Fruit fly (Drosophila melanogaster): ENCODE data around the gene cona.

cona gene

dm6 chr3R:18402549-18403429 lies 17.2 kb downstream of the cona start, which contains the start of the genes Wdr37 and koko (continued):
- TF ChIP-seq Fer2 (tag; optimal IDR thresholded peaks at IDR 0.05) (peak; percentile 96), CG10462 (GFP tag; optimal IDR thresholded peaks at IDR 0.05) (peak; percentile 94), bowl (GFP tag; IDR thresholded peaks at IDR 0.05) (peak; percentile 91), ttk (GFP tag; IDR thresholded peaks at IDR 0.05) (peak; percentile 99), CG3163 (GFP tag; optimal IDR thresholded peaks at IDR 0.05) (peak; percentile 41), Dfd (GFP tag; optimal IDR thresholded peaks at IDR 0.05) (no peak), CG11695 (GFP tag; IDR thresholded peaks at IDR 0.05) (peak; percentile 99), zf30C (GFP tag; optimal IDR thresholded peaks at IDR 0.05) (peak; percentile 99), CG11560 (tag; IDR thresholded peaks at IDR 0.05) (peak; percentile 94), gro (GFP tag; optimal IDR thresholded peaks at IDR 0.05) (peak; percentile 49), ash1 (GFP tag; optimal IDR thresholded peaks at IDR 0.05) (peak; percentile 3), Nf-YA (GFP tag; IDR thresholded peaks at IDR 0.05) (peak; percentile 95), CG6689 (GFP tag; IDR thresholded peaks at IDR 0.05) (peak; percentile 99), B-H2 (GFP tag; optimal IDR thresholded peaks at IDR 0.05) (peak; percentile 94), pan (optimal IDR thresholded peaks at IDR 0.05) (no peak), pan (GFP tag; optimal IDR thresholded peaks at IDR 0.05 in 1 of 2, IDR thresholded peaks at IDR 0.05 in 1 of 2) (peak in 1 of 2 experiments; percentile 99), Atf-2 (GFP tag; optimal IDR thresholded peaks at IDR 0.05) (peak; percentile 69), pzg (GFP tag; optimal IDR thresholded peaks at IDR 0.05) (peak; percentile 46), Vsx1 (GFP tag; optimal IDR thresholded peaks at IDR 0.05) (peak; percentile 80), Nf-YC (tag; optimal IDR thresholded peaks at IDR 0.05) (peak; percentile 89), ab (GFP tag; optimal IDR thresholded peaks at IDR 0.05) (peak; percentile 53), CG1024 (GFP tag; IDR thresholded peaks at IDR 0.05) (peak; percentile 92), dmrt11E (tag; optimal IDR thresholded peaks at IDR 0.05) (peak; percentile 98), CG9932 (GFP tag; IDR thresholded peaks at IDR 0.05) (peak; percentile 99), Stat92E (GFP tag; optimal IDR thresholded peaks at IDR 0.05) (peak in 1 of 3 experiments; percentile 92), Ssrp (tag; optimal IDR thresholded peaks at IDR 0.05) (peak; percentile 97), peb (GFP tag; IDR thresholded peaks at IDR 0.05) (peak; percentile 97), Rfx (GFP tag; IDR thresholded peaks at IDR 0.05) (peak; percentile 97), Sry-β (GFP tag; optimal IDR thresholded peaks at IDR 0.05) (peak; percentile 39), sna (GFP tag; IDR thresholded peaks at IDR 0.05; ENCODE audit: partially characterized antibody) (peak; percentile 60), CG6272 (GFP tag; IDR thresholded peaks at IDR 0.05) (peak; percentile 97), CG9215 (GFP tag; IDR thresholded peaks at IDR 0.05) (peak; percentile 97), org-1 (GFP tag; optimal IDR thresholded peaks at IDR 0.05) (peak; percentile 86), nerfin-2 (GFP tag; IDR thresholded peaks at IDR 0.05; ENCODE audit: partially characterized antibody) (0 out of 2 replicates have a peak, but pooled peaks have one; percentile 35), pfk (GFP tag; optimal IDR thresholded peaks at IDR 0.05) (no peak), CG6791 (GFP tag; IDR thresholded peaks at IDR 0.05; ENCODE audit: partially characterized antibody) (peak; percentile 55; the same call in 2 of the 3 replicates), usp (GFP tag; optimal IDR thresholded peaks at IDR 0.05) (no peak), CG14441 (GFP tag; IDR thresholded peaks at IDR 0.05) (peak; percentile 95), CG13775 (GFP tag; optimal IDR thresholded peaks at IDR 0.05) (peak; percentile 98), CG10654 (GFP tag; optimal IDR thresholded peaks at IDR 0.05) (peak; percentile 95), da (GFP tag; optimal IDR thresholded peaks at IDR 0.05) (no peak), Hmr (GFP tag; optimal IDR thresholded peaks at IDR 0.05) (peak; percentile 96), Dek (tag; optimal IDR thresholded peaks at IDR 0.05) (peak; percentile 97), kay (GFP tag; optimal IDR thresholded peaks at IDR 0.05) (peak; percentile 94), salm (tag; optimal IDR thresholded peaks at IDR 0.05) (peak; percentile 91), grn (GFP tag; optimal IDR thresholded peaks at IDR 0.05) (peak; percentile 72), HHEX (GFP tag; optimal IDR thresholded peaks at IDR 0.05) (peak; percentile 91), Abd-B (GFP tag; optimal IDR thresholded peaks at IDR 0.05) (peak; percentile 98)
